Worm (Caenorhabditis elegans): ENCODE results near the gene lst-2.

DNA sequence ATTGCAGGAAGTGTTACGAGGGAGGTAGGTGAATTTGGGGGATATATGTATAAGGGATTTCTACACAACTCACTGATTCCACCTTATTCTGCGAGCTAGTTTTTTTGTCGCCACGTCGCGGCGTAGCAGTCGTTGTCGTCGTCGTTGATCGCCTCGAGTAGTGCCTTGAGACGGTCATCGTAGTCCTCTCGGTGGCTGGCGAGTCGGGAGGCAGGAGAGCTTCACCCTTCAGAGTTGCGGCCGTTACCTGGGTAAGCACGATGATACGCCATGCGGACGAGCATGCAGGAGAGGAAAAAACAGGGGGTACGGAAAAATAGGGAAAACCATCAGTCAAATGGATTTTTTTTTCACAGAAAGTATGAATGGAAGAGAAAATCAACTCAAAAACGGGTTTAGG is 30.0 kb upstream of the lst-2 start:
- TF ChIP-seq ztf-11 (tag; optimal IDR thresholded peaks at IDR 0.05) (no peak), sea-2 (GFP tag; optimal IDR thresholded peaks at IDR 0.05) (no peak), ZK546.5 (tag; optimal IDR thresholded peaks at IDR 0.05) (no peak), ceh-82 (tag; optimal IDR thresholded peaks at IDR 0.05) (no peak), skn-1 (tag; optimal IDR thresholded peaks at IDR 0.05) (no peak), elt-1 (tag; optimal IDR thresholded peaks at IDR 0.05) (no peak), mdl-1 (tag; optimal IDR thresholded peaks at IDR 0.05) (no peak)
